Fruit fly (Drosophila melanogaster): ENCODE measurements around the gene by.

by gene

dm6 chr3R:9527907-9528842 is 4.6 kb downstream of the by start (continued):
- TF ChIP-seq CG17568 (GFP tag; optimal IDR thresholded peaks at IDR 0.05) (peak; percentile 30), trh (GFP tag; optimal IDR thresholded peaks at IDR 0.05) (peak; percentile 14), az2 (GFP tag; optimal IDR thresholded peaks at IDR 0.05) (peak; percentile 74), Jarid2 (GFP tag; optimal IDR thresholded peaks at IDR 0.05) (no peak), Dip3 (GFP tag; optimal IDR thresholded peaks at IDR 0.05) (peak; percentile 86), CG11723 (GFP tag; optimal IDR thresholded peaks at IDR 0.05) (no peak), CG9609 (GFP tag; optimal IDR thresholded peaks at IDR 0.05) (peak; percentile 73), Myb (GFP tag; optimal IDR thresholded peaks at IDR 0.05) (peak; percentile 77), H2.0 (GFP tag; IDR thresholded peaks at IDR 0.05) (peak; percentile 82), CG1529 (GFP tag; optimal IDR thresholded peaks at IDR 0.05) (peak; percentile 12), fru (optimal IDR thresholded peaks at IDR 0.05) (no peak), chn (GFP tag; optimal IDR thresholded peaks at IDR 0.05) (peak; percentile 74), fd96Cb (tag; optimal IDR thresholded peaks at IDR 0.05) (peak; percentile 82), CG43689 (GFP tag; IDR thresholded peaks at IDR 0.05) (peak; percentile 72), CG31365 (tag; optimal IDR thresholded peaks at IDR 0.05) (peak; percentile 78), CG2129 (GFP tag; IDR thresholded peaks at IDR 0.05; ENCODE audit: partially characterized antibody) (no peak), Trl (optimal IDR thresholded peaks at IDR 0.05) (no peak), Trl (GFP tag; optimal IDR thresholded peaks at IDR 0.05) (peak; percentile 96), CG11695 (GFP tag; IDR thresholded peaks at IDR 0.05) (peak; percentile 94), Nf-YA (GFP tag; IDR thresholded peaks at IDR 0.05) (peak; percentile 79), Usf (GFP tag; optimal IDR thresholded peaks at IDR 0.05) (peak; percentile 3), dpn (GFP tag; optimal IDR thresholded peaks at IDR 0.05) (peak; percentile 84 to 92), tap (tag; optimal IDR thresholded peaks at IDR 0.05) (peak; percentile 86), CG30020 (tag; optimal IDR thresholded peaks at IDR 0.05) (no peak), cato (GFP tag; optimal IDR thresholded peaks at IDR 0.05; ENCODE audit: borderline replicate concordance) (no peak), Meics (GFP tag; optimal IDR thresholded peaks at IDR 0.05) (peak; percentile 95), pum (GFP tag; optimal IDR thresholded peaks at IDR 0.05) (peak; percentile 82), Kr (GFP tag; optimal IDR thresholded peaks at IDR 0.05) (no peak), CG1603 (tag; optimal IDR thresholded peaks at IDR 0.05) (no peak), peb (GFP tag; IDR thresholded peaks at IDR 0.05) (peak; percentile 65; the same call in 1 of the 2 replicates), HLH3B (GFP tag; IDR thresholded peaks at IDR 0.05) (peak; percentile 90), CG1832 (GFP tag; optimal IDR thresholded peaks at IDR 0.05) (no peak), sens (GFP tag) (peak; percentile 95), trem (tag; optimal IDR thresholded peaks at IDR 0.05) (peak; percentile 45), E2f1 (GFP tag; IDR thresholded peaks at IDR 0.05) (peak; percentile 92), usp (GFP tag; optimal IDR thresholded peaks at IDR 0.05) (no peak), CoRest (tag; optimal IDR thresholded peaks at IDR 0.05) (no peak), ab (GFP tag; optimal IDR thresholded peaks at IDR 0.05) (peak; percentile 65), sd (tag; optimal IDR thresholded peaks at IDR 0.05) (peak; percentile 85), Bgb (GFP tag; IDR thresholded peaks at IDR 0.05; ENCODE audit: partially characterized antibody) (peak; percentile 39; the same call in 1 of the 2 replicates), gfzf (GFP tag; optimal IDR thresholded peaks at IDR 0.05) (no peak), stwl (tag; optimal IDR thresholded peaks at IDR 0.05) (no peak), bbx (GFP tag; IDR thresholded peaks at IDR 0.05; ENCODE audit: partially characterized antibody) (no peak; the same call in 1 of the 2 replicates), Antp (GFP tag; optimal IDR thresholded peaks at IDR 0.05) (peak; percentile 95), CG11093 (GFP tag; IDR thresholded peaks at IDR 0.05) (peak; percentile 66; the same call in 2 of the 3 replicates), CG9727 (GFP tag; optimal IDR thresholded peaks at IDR 0.05) (peak; percentile 90), Hr39 (optimal IDR thresholded peaks at IDR 0.05) (no peak), Deaf1 (tag; optimal IDR thresholded peaks at IDR 0.05) (peak; percentile 66), schlank (tag; optimal IDR thresholded peaks at IDR 0.05) (peak; percentile 92), CG7556 (GFP tag; optimal IDR thresholded peaks at IDR 0.05) (peak; percentile 80)
